Worm (Caenorhabditis elegans): ENCODE results near the gene oig-3.

oig-3 gene

ce11 chrV:14773048-14773447 is 43.6 kb downstream of the oig-3 start, which contains the start of gene haf-7:
TSS of gene haf-7 (plus strand) at chrV:14773258.
- TF ChIP-seq tbx-11 (GFP tag; IDR thresholded peaks at IDR 0.05) (no peak), scrt-1 (GFP tag; IDR thresholded peaks at IDR 0.05) (no peak), ceh-36 (tag; optimal IDR thresholded peaks at IDR 0.05) (no peak), ets-7 (tag; optimal IDR thresholded peaks at IDR 0.05) (no peak), hnd-1 (tag; optimal IDR thresholded peaks at IDR 0.05) (no peak), ama-1 (optimal IDR thresholded peaks at IDR 0.05) (no peak), sea-1 (GFP tag; conservative IDR thresholded peaks at IDR 0.05) (no peak), hmg-4 (GFP tag; optimal IDR thresholded peaks at IDR 0.05) (no peak), ceh-13 (GFP tag; optimal IDR thresholded peaks at IDR 0.05) (no peak), B0310.2 (tag; optimal IDR thresholded peaks at IDR 0.05) (no peak), hmbx-1 (tag; optimal IDR thresholded peaks at IDR 0.05) (no peak), pes-1 (GFP tag; IDR thresholded peaks at IDR 0.05) (no peak), aly-1 (tag; optimal IDR thresholded peaks at IDR 0.05) (no peak), tra-4 (tag; optimal IDR thresholded peaks at IDR 0.05) (no peak)

ce11 chrV:14779644-14780043 is 50.2 kb downstream of the oig-3 start, which contains the start of the genes scrm-7 and Y50E8A.10:
TSS of gene scrm-7 (minus strand) at chrV:14779744.
TSS of gene Y50E8A.10 (plus strand) at chrV:14779996.
- TF ChIP-seq tbx-37 (GFP tag; conservative IDR thresholded peaks at IDR 0.05) (no peak), ceh-13 (GFP tag; optimal IDR thresholded peaks at IDR 0.05) (no peak), flt-1 (GFP tag; IDR thresholded peaks at IDR 0.05) (no peak), tbx-11 (GFP tag; IDR thresholded peaks at IDR 0.05) (no peak), scrt-1 (GFP tag; IDR thresholded peaks at IDR 0.05) (no peak), hnd-1 (tag; optimal IDR thresholded peaks at IDR 0.05) (no peak), F13C5.2 (tag; optimal IDR thresholded peaks at IDR 0.05) (no peak), ama-1 (optimal IDR thresholded peaks at IDR 0.05) (no peak), sea-1 (GFP tag; conservative IDR thresholded peaks at IDR 0.05) (no peak), hmbx-1 (tag; optimal IDR thresholded peaks at IDR 0.05) (no peak), tra-4 (tag; optimal IDR thresholded peaks at IDR 0.05) (no peak), ceh-36 (tag; optimal IDR thresholded peaks at IDR 0.05) (no peak), hmg-4 (GFP tag; optimal IDR thresholded peaks at IDR 0.05) (no peak), pes-1 (GFP tag; IDR thresholded peaks at IDR 0.05) (no peak), B0310.2 (tag; optimal IDR thresholded peaks at IDR 0.05) (no peak)
